Fruit fly (Drosophila melanogaster) whole organism, pupa: ENCODE data around the gene S-Lap2.

ENCODE experiments used
- CG10348 ChIP-seq: fragments of 200-800 bp; sonication (Bioruptor generic); IDR thresholded peaks from 2 replicates; pipeline ENCODE4 v1.3.6; 2022; ENCODE audit warnings: missing biosample characterization, missing genetic modification characterization
- CG12605 ChIP-seq: fragments of 200-800 bp; sonication (Bioruptor generic); IDR thresholded peaks from 2 replicates; pipeline ENCODE4 v1.3.6; 2022; ENCODE audit warnings: missing biosample characterization, missing genetic modification characterization
- CG13204 ChIP-seq: fragments of 200-800 bp; sonication (Bioruptor generic); optimal IDR thresholded peaks from 2 replicates; lab custom pipeline; 2018; ENCODE audit warnings: missing biosample characterization, mild to moderate bottlenecking, missing genetic modification characterization, moderate library complexity
- CG14655 ChIP-seq: fragments of 200-800 bp; sonication (Bioruptor generic); optimal IDR thresholded peaks from 3 replicates; lab custom pipeline; 2017; ENCODE audit warnings: mild to moderate bottlenecking, missing biosample characterization, missing genetic modification reagents, missing genetic modification characterization
- CG15710 ChIP-seq: fragments of 200-800 bp; sonication (Bioruptor generic); optimal IDR thresholded peaks from 2 replicates; lab custom pipeline; 2018; ENCODE audit warnings: missing biosample characterization, mild to moderate bottlenecking, missing genetic modification characterization, moderate library complexity
- CG17806 ChIP-seq: fragments of 200-800 bp; sonication (Bioruptor generic); optimal IDR thresholded peaks from 2 replicates; lab custom pipeline; 2018; ENCODE audit warnings: missing biosample characterization, mild to moderate bottlenecking, missing genetic modification characterization, moderate library complexity
- CG32121 ChIP-seq: fragments of 200-800 bp; sonication (Bioruptor generic); IDR thresholded peaks from 2 replicates; pipeline ENCODE4 v1.3.6; 2022; ENCODE audit warnings: missing biosample characterization, missing genetic modification characterization
- CG34367 ChIP-seq: fragments of 200-800 bp; sonication (Bioruptor generic); optimal IDR thresholded peaks from 2 replicates; lab custom pipeline; 2018; ENCODE audit warnings: missing biosample characterization, mild to moderate bottlenecking, missing genetic modification characterization
- CG4496 ChIP-seq: fragments of 200-800 bp; sonication (Bioruptor generic); IDR thresholded peaks from 3 replicates; pipeline ENCODE4 v1.3.6; 2022; ENCODE audit warnings: missing biosample characterization, missing genetic modification characterization
- CG8159 ChIP-seq: fragments of 200-800 bp; sonication (Bioruptor generic); optimal IDR thresholded peaks from 3 replicates; lab custom pipeline; 2018; ENCODE audit warnings: missing biosample characterization, mild to moderate bottlenecking, missing genetic modification characterization, moderate library complexity
- CG8301 ChIP-seq: fragments of 200-800 bp; sonication (Bioruptor generic); optimal IDR thresholded peaks from 2 replicates; lab custom pipeline; 2018; ENCODE audit warnings: missing biosample characterization, mild to moderate bottlenecking, missing genetic modification characterization
- CG9948 ChIP-seq: fragments of 200-800 bp; sonication (Bioruptor generic); optimal IDR thresholded peaks from 2 replicates; lab custom pipeline; 2018; ENCODE audit warnings: missing biosample characterization, mild to moderate bottlenecking, missing genetic modification characterization, moderate library complexity
- D1 ChIP-seq: fragments of 200-800 bp; sonication (Bioruptor generic); optimal IDR thresholded peaks from 2 replicates; lab custom pipeline; 2018; ENCODE audit warnings: missing biosample characterization, mild to moderate bottlenecking, missing genetic modification characterization, moderate library complexity
- EcR ChIP-seq: fragments of 200-800 bp; sonication (Bioruptor generic); optimal IDR thresholded peaks from 3 replicates; lab custom pipeline; 2019; ENCODE audit warnings: missing biosample characterization, missing genetic modification characterization, mild to moderate bottlenecking, moderate library complexity, missing genetic modification reagents
- Ets98B ChIP-seq: fragments of 200-800 bp; sonication (Bioruptor generic); IDR thresholded peaks from 2 replicates; pipeline ENCODE4 v1.3.6; 2022; ENCODE audit warnings: missing biosample characterization, missing genetic modification characterization
- Pif1A ChIP-seq: fragments of 200-800 bp; sonication (Bioruptor generic); optimal IDR thresholded peaks from 3 replicates; lab custom pipeline; 2016; ENCODE audit warnings: missing biosample characterization, missing genetic modification characterization
- Pif1B ChIP-seq: fragments of 200-800 bp; sonication (Bioruptor generic); optimal IDR thresholded peaks from 3 replicates; lab custom pipeline; 2016; ENCODE audit warnings: missing biosample characterization, missing genetic modification characterization
- Snoo ChIP-seq: fragments of 200-800 bp; sonication (Bioruptor generic); optimal IDR thresholded peaks from 3 replicates; lab custom pipeline; 2017; ENCODE audit warnings: missing biosample characterization, mild to moderate bottlenecking, missing genetic modification characterization, inconsistent platforms
- fd96Ca ChIP-seq: fragments of 200-800 bp; sonication (Bioruptor generic); IDR thresholded peaks from 3 replicates; pipeline ENCODE4 v1.3.6; 2022; ENCODE audit warnings: missing biosample characterization, missing genetic modification characterization
- gl ChIP-seq: fragments of 200-800 bp; sonication (Bioruptor generic); optimal IDR thresholded peaks from 2 replicates; lab custom pipeline; 2018; ENCODE audit warnings: missing biosample characterization, mild to moderate bottlenecking, missing genetic modification characterization
- rn ChIP-seq: fragments of 200-800 bp; sonication (Bioruptor generic); IDR thresholded peaks from 2 replicates; pipeline ENCODE4 v1.3.6; 2022; ENCODE audit warnings: missing biosample characterization, missing genetic modification characterization

The S-Lap2 gene

dm6 chr3L:8669087-8669486 lies 49.4 kb downstream of the S-Lap2 start:
- peak; percentile 83 for TF ChIP-seq Pif1A (GFP tag; lab: Kevin White, UChicago)
- TF ChIP-seq CG8159 (tag; lab: Kevin White, UChicago): peak; percentile 92
- peak; percentile 90 for TF ChIP-seq CG17806
- peak; percentile 88 for TF ChIP-seq CG15710 (tag; lab: Kevin White, UChicago)
- TF ChIP-seq CG32121 (GFP tag; lab: Robert Waterston, UW): no peak
- TF ChIP-seq gl (tag; lab: Kevin White, UChicago): peak; percentile 78
- peak; percentile 69; the same call in 2 of the 3 replicates for TF ChIP-seq fd96Ca
- TF ChIP-seq rn (GFP tag; lab: Robert Waterston, UW): no peak
- peak; percentile 78 for TF ChIP-seq Snoo (tag; lab: Kevin White, UChicago)
- TF ChIP-seq CG9948 (tag; lab: Kevin White, UChicago): peak; percentile 83
- TF ChIP-seq Ets98B (GFP tag; lab: Robert Waterston, UW): peak; percentile 35; the same call in 1 of the 2 replicates
- peak; percentile 88 for TF ChIP-seq CG34367 (tag; lab: Kevin White, UChicago)
- TF ChIP-seq CG8301 (tag; lab: Kevin White, UChicago): peak; percentile 45
- TF ChIP-seq EcR: peak; percentile 86
- no peak for TF ChIP-seq CG10348 (GFP tag; lab: Robert Waterston, UW)
- TF ChIP-seq CG12605 (GFP tag; lab: Robert Waterston, UW): 0 out of 2 replicates have a peak, but pooled peaks have one; percentile 38
- no peak for TF ChIP-seq CG13204 (GFP tag; lab: Kevin White, UChicago)
- peak; percentile 69 for TF ChIP-seq D1
- TF ChIP-seq Pif1B (GFP tag; lab: Kevin White, UChicago): peak; percentile 67
- TF ChIP-seq CG14655 (GFP tag; lab: Kevin White, UChicago): peak; percentile 74
- peak; percentile 77 for TF ChIP-seq CG4496 (GFP tag; lab: Robert Waterston, UW)

DNA sequence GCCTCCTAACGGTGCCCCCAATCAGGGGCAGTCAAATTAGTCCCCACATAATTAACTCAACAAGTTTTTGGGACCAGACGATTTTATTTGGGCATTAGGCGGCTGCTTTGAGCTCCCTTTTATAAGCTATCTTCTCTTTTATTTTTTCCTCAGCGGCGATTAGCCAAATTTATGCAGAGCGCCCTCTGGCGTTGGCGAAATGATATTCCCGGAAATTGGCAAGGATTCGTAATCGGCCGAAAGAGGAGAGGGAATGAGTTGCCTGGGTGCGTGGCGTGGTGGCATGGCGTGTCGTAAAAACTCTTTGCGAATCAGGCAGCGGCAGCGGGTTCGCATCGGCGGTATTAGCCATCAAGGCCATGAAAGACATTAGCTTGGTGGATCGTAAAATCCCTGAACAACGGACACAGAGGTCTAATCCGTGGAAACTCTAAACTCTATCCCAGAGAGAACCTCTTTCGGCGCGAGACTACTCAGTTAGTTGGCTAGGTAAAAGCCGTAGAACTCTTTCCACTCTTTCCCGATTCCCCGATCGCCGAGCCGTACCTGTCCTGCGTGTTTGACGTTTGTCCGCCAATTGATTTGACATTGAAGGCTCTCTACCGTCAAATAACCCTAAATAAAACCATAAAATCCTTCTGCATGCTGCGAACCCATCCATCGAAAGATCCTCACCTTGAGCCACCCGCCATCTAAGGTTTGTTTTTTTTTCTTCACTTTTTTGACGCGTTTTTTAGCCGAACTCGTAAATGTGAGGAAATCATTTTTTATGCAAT lies 50.3 kb downstream of the S-Lap2 start:
- no peak for TF ChIP-seq Snoo (tag; lab: Kevin White, UChicago)
- TF ChIP-seq CG34367 (tag; lab: Kevin White, UChicago): no peak
- TF ChIP-seq CG10348 (GFP tag; lab: Robert Waterston, UW): no peak
- no peak for TF ChIP-seq D1
- no peak for TF ChIP-seq CG13204 (GFP tag; lab: Kevin White, UChicago)
- TF ChIP-seq CG15710 (tag; lab: Kevin White, UChicago): no peak
- no peak for TF ChIP-seq CG8159 (tag; lab: Kevin White, UChicago)
- no peak for TF ChIP-seq Ets98B (GFP tag; lab: Robert Waterston, UW)
- TF ChIP-seq CG12605 (GFP tag; lab: Robert Waterston, UW): no peak
- no peak for TF ChIP-seq Pif1A (GFP tag; lab: Kevin White, UChicago)
- TF ChIP-seq rn (GFP tag; lab: Robert Waterston, UW): no peak
- no peak for TF ChIP-seq CG4496 (GFP tag; lab: Robert Waterston, UW)
- no peak for TF ChIP-seq CG14655 (GFP tag; lab: Kevin White, UChicago)
- TF ChIP-seq EcR: no peak
- TF ChIP-seq Pif1B (GFP tag; lab: Kevin White, UChicago): no peak
- TF ChIP-seq fd96Ca: no peak
- TF ChIP-seq gl (tag; lab: Kevin White, UChicago): no peak
- TF ChIP-seq CG8301 (tag; lab: Kevin White, UChicago): no peak
- TF ChIP-seq CG9948 (tag; lab: Kevin White, UChicago): no peak
- no peak for TF ChIP-seq CG32121 (GFP tag; lab: Robert Waterston, UW)
- TF ChIP-seq, all 21 proteins: peak for 0

- no peak for TF ChIP-seq D1
- no peak for TF ChIP-seq CG32121 (GFP tag; lab: Robert Waterston, UW)
- TF ChIP-seq Pif1B (GFP tag; lab: Kevin White, UChicago): no peak
- TF ChIP-seq CG14655 (GFP tag; lab: Kevin White, UChicago): no peak
- no peak for TF ChIP-seq CG13204 (GFP tag; lab: Kevin White, UChicago)
- TF ChIP-seq fd96Ca: no peak
- TF ChIP-seq CG9948 (tag; lab: Kevin White, UChicago): no peak
- TF ChIP-seq CG17806: no peak
- no peak for TF ChIP-seq rn (GFP tag; lab: Robert Waterston, UW)
- TF ChIP-seq gl (tag; lab: Kevin White, UChicago): no peak
- TF ChIP-seq EcR: no peak
- TF ChIP-seq CG8301 (tag; lab: Kevin White, UChicago): no peak
- no peak for TF ChIP-seq CG4496 (GFP tag; lab: Robert Waterston, UW)
- no peak for TF ChIP-seq CG10348 (GFP tag; lab: Robert Waterston, UW)
- TF ChIP-seq Pif1A (GFP tag; lab: Kevin White, UChicago): no peak
- TF ChIP-seq CG15710 (tag; lab: Kevin White, UChicago): no peak
These were observed 51.3 kb downstream of the S-Lap2 start for dm6 chr3L:8670983-8671382.
